Worm (Caenorhabditis elegans) whole organism, L2 larva: ENCODE results near the gene alh-6.
"Not testable (repeated sequence)": the region's sequence is repeated elsewhere in the genome, so short reads cannot be mapped to it uniquely, and the experiment has no call there.

Experiments
- ama-1 ChIP-seq: fragments of 150-350 bp; optimal IDR thresholded peaks from 2 replicates; lab custom pipeline; 2018; ENCODE audit warnings: inconsistent platforms
- lsy-2 ChIP-seq, 2 experiments: fragments of 150-350 bp in 1 of 2; sonication (generic microtip) in 1 of 2; optimal IDR thresholded peaks; 2 replicates each; lab custom pipeline; 2014 to 2017; ENCODE audit warnings: missing biosample characterization in 2 of 2, missing genetic modification characterization in 2 of 2
- nhr-6 ChIP-seq: fragments of 150-350 bp; optimal IDR thresholded peaks from 2 replicates; lab custom pipeline; 2014; ENCODE audit warnings: missing biosample characterization, missing genetic modification characterization
- unc-62 ChIP-seq: fragments of 150-350 bp; optimal IDR thresholded peaks from 2 replicates; lab custom pipeline; 2014; ENCODE audit warnings: missing biosample characterization, missing genetic modification reagents, missing genetic modification characterization

- TF ChIP-seq unc-62 (GFP tag; lab: Kevin White, UChicago); ama-1; nhr-6 (tag; lab: Kevin White, UChicago); lsy-2 (tag; optimal IDR thresholded peaks at IDR 0.05; lab: Kevin White, UChicago): not testable (repeated sequence)
Observed at ce11 chrII:1278350-1278749, 31.6 kb downstream of the alh-6 start, which contains the start of gene srz-63.
